Worm (Caenorhabditis elegans): ENCODE data around the gene dhhc-14.

ce11 chrX:8602722-8603427 is 50.8 kb downstream of the dhhc-14 start:
- TF ChIP-seq nhr-11 (tag; optimal IDR thresholded peaks at IDR 0.05) = no peak
- no peak for TF ChIP-seq F16B12.6 (tag; optimal IDR thresholded peaks at IDR 0.05)
- no peak for TF ChIP-seq alr-1 (tag; optimal IDR thresholded peaks at IDR 0.05; ENCODE audit: borderline replicate concordance)
- TF ChIP-seq ceh-63 (GFP tag; optimal IDR thresholded peaks at IDR 0.05) = no peak
- no peak for TF ChIP-seq ceh-82 (tag; optimal IDR thresholded peaks at IDR 0.05)
- no peak for TF ChIP-seq ceh-88 (GFP tag; IDR thresholded peaks at IDR 0.05)
- TF ChIP-seq zag-1 (tag; optimal IDR thresholded peaks at IDR 0.05) = no peak
- no peak for TF ChIP-seq pag-3 (tag; optimal IDR thresholded peaks at IDR 0.05; ENCODE audit: borderline replicate concordance, insufficient read depth)
- no peak for TF ChIP-seq pqm-1 (tag; optimal IDR thresholded peaks at IDR 0.05)
- TF ChIP-seq lin-39 (tag; optimal IDR thresholded peaks at IDR 0.05) = no peak
- TF ChIP-seq fos-1 (tag; optimal IDR thresholded peaks at IDR 0.05) = no peak
- TF ChIP-seq nhr-12 (tag; optimal IDR thresholded peaks at IDR 0.05) = no peak
- TF ChIP-seq nhr-28 (tag; optimal IDR thresholded peaks at IDR 0.05) = no peak
- no peak for TF ChIP-seq ztf-4 (tag; optimal IDR thresholded peaks at IDR 0.05)
